Fruit fly (Drosophila melanogaster): ENCODE data around the gene CG5783.

Gene CG5783

DNA sequence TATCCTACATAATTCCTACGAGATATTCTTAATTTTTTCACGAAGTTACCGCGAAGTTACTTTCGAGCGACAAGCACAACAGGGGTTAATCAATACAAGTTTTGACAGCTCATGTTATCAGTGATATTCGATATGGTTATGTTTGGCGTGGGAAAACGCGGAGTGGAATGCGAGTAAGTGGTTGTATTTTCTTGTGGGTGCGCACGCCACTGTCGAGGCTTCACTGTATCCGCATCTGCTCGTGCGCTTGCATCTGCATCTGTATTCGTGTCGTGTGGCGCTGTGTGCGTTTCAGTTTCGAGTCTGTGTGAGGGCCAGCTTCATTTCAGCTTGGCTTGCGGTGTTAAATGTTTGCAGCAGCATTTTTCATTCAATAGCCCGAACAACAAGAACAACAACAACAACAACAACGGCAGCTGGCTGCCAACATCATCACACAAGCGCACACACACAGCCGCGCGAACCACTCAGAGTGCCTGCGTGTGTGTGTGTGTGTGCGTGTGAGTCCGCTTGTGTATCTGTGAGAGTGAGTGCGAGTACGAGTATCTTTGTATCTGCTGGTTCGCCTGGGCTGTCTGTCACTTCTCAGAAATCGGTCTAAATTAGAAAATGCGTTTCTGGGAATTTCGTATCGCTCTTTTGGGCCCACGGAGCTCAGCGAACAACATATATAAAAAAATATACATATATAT, 4.6 kb upstream of the CG5783 start (continued):
- TF ChIP-seq CG11093 (GFP tag; IDR thresholded peaks at IDR 0.05) (0 out of 3 replicates have a peak, but pooled peaks have one; percentile 54), MESR4 (GFP tag; optimal IDR thresholded peaks at IDR 0.05) (no peak), Atf-2 (GFP tag; optimal IDR thresholded peaks at IDR 0.05) (peak; percentile 69), CG2678 (tag; optimal IDR thresholded peaks at IDR 0.05) (no peak), hb (GFP tag; IDR thresholded peaks at IDR 0.05; ENCODE audit: partially characterized antibody) (no peak), CG43689 (GFP tag; IDR thresholded peaks at IDR 0.05) (no peak), Xrp1 (GFP tag; IDR thresholded peaks at IDR 0.05) (peak; percentile 50; the same call in 1 of the 2 replicates), gro (GFP tag; optimal IDR thresholded peaks at IDR 0.05) (no peak), pum (GFP tag; optimal IDR thresholded peaks at IDR 0.05) (peak; percentile 61), Hand (GFP tag; optimal IDR thresholded peaks at IDR 0.05) (no peak), CG4617 (GFP tag; optimal IDR thresholded peaks at IDR 0.05; ENCODE audit: borderline replicate concordance) (no peak), D19B (GFP tag; optimal IDR thresholded peaks at IDR 0.05) (peak; percentile 17), CG4707 (GFP tag; optimal IDR thresholded peaks at IDR 0.05) (no peak), slp2 (GFP tag; optimal IDR thresholded peaks at IDR 0.05) (peak; percentile 40), lov (optimal IDR thresholded peaks at IDR 0.05) (no peak), lov (GFP tag; IDR thresholded peaks at IDR 0.05) (peak; percentile 69; the same call in 1 of the 3 replicates), ATbp (GFP tag; optimal IDR thresholded peaks at IDR 0.05) (no peak), Atf6 (GFP tag; IDR thresholded peaks at IDR 0.05) (peak; percentile 52), Elba2 (GFP tag; optimal IDR thresholded peaks at IDR 0.05) (no peak), CG9932 (GFP tag; IDR thresholded peaks at IDR 0.05) (peak; percentile 82), z (GFP tag; IDR thresholded peaks at IDR 0.05) (peak; percentile 97), ase (GFP tag; IDR thresholded peaks at IDR 0.05) (peak; percentile 75), TFAM (GFP tag; optimal IDR thresholded peaks at IDR 0.05) (no peak), CG33557 (GFP tag; optimal IDR thresholded peaks at IDR 0.05) (no peak), Gug (GFP tag; IDR thresholded peaks at IDR 0.05) (peak; percentile 93), CG15073 (GFP tag; optimal IDR thresholded peaks at IDR 0.05) (no peak), B-H1 (GFP tag; IDR thresholded peaks at IDR 0.05) (peak; percentile 38; the same call in 2 of the 3 replicates), eyg (GFP tag; optimal IDR thresholded peaks at IDR 0.05) (peak; percentile 28), CG17829 (tag; optimal IDR thresholded peaks at IDR 0.05) (peak; percentile 35), Ets65A (GFP tag) (peak; percentile 92), Spps (tag; optimal IDR thresholded peaks at IDR 0.05) (no peak), CG16815 (GFP tag; optimal IDR thresholded peaks at IDR 0.05) (peak; percentile 32), dm (GFP tag; optimal IDR thresholded peaks at IDR 0.05) (peak; percentile 62), ci (GFP tag; IDR thresholded peaks at IDR 0.05) (peak; percentile 69), grau (tag; optimal IDR thresholded peaks at IDR 0.05) (peak; percentile 96), eve (GFP tag; optimal IDR thresholded peaks at IDR 0.05) (no peak), Bteb2 (GFP tag; optimal IDR thresholded peaks at IDR 0.05) (no peak), CG4854 (GFP tag; optimal IDR thresholded peaks at IDR 0.05) (peak; percentile 20), CG2120 (GFP tag; optimal IDR thresholded peaks at IDR 0.05) (peak; percentile 71), otp (GFP tag; IDR thresholded peaks at IDR 0.05) (peak; percentile 54; the same call in 2 of the 3 replicates), klu (GFP tag; IDR thresholded peaks at IDR 0.05) (peak; percentile 39; the same call in 1 of the 2 replicates), CG1647 (GFP tag; optimal IDR thresholded peaks at IDR 0.05) (peak; percentile 32), Sox102F (GFP tag; optimal IDR thresholded peaks at IDR 0.05) (no peak), Dbx (GFP tag; IDR thresholded peaks at IDR 0.05) (peak; percentile 73), CG18599 (GFP tag; optimal IDR thresholded peaks at IDR 0.05) (no peak), dysf (GFP tag; IDR thresholded peaks at IDR 0.05) (peak; percentile 72; the same call in 2 of the 3 replicates), CG17802 (tag; optimal IDR thresholded peaks at IDR 0.05) (no peak), vfl (GFP tag; optimal IDR thresholded peaks at IDR 0.05) (peak; percentile 50), CG7987 (GFP tag; optimal IDR thresholded peaks at IDR 0.05) (no peak), dmrt11E (tag; optimal IDR thresholded peaks at IDR 0.05) (no peak)

Measured in whole organism, embryonic.